Fruit fly (Drosophila melanogaster) Kc167 (cell line): ENCODE measurements around the gene CG7900.
"Not testable (repeated sequence)": the region's sequence is repeated elsewhere in the genome, so short reads cannot be mapped to it uniquely, and the experiment has no call there.

ENCODE experiments used
- Myc ChIP-seq: fragments of >200 bp; optimal IDR thresholded peaks from 2 replicates; lab custom pipeline; 2017; ENCODE audit warnings: missing external identifiers
- Sin3A ChIP-seq: fragments of >200 bp; optimal IDR thresholded peaks from 2 replicates; lab custom pipeline; 2018; ENCODE audit warnings: missing external identifiers
- h ChIP-seq: fragments of >200 bp; optimal IDR thresholded peaks from 3 replicates; lab custom pipeline; 2018; ENCODE audit warnings: missing external identifiers
- insv ChIP-seq: fragments of >200 bp; optimal IDR thresholded peaks from 3 replicates; lab custom pipeline; 2018; ENCODE audit warnings: missing external identifiers
- psq ChIP-seq: fragments of >200 bp; optimal IDR thresholded peaks from 2 replicates; lab custom pipeline; 2017; ENCODE audit warnings: missing external identifiers
- ttk ChIP-seq: sonication (Bioruptor generic); optimal IDR thresholded peaks from 2 replicates; lab custom pipeline; 2017; ENCODE audit warnings: missing external identifiers

CG7900 gene

DNA sequence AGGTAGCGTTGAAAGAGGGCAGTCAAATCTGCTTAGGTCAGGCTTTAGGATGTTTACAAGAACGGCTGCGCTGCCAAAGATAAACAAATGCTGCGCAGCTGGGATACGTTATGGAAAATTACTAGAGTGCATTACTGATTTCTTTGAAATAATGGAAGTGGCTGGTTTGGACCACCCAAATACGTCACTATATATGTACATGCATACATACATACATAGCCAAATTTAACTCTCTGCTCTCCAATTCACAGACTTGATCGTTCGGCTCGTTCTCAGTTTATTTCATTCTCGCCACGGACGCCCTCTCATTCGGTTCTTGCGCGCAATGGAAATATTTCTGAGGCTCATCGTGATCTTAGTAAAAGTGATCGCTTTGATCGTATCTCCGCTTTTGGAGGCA is at the start of gene CG7900:
Gene CG7900 (plus strand): TSS at position 301 of the 400 bp plus-strand sequence.
- TF ChIP-seq h, ttk, insv (lab: Kevin White, UChicago): not testable (repeated sequence)

DNA sequence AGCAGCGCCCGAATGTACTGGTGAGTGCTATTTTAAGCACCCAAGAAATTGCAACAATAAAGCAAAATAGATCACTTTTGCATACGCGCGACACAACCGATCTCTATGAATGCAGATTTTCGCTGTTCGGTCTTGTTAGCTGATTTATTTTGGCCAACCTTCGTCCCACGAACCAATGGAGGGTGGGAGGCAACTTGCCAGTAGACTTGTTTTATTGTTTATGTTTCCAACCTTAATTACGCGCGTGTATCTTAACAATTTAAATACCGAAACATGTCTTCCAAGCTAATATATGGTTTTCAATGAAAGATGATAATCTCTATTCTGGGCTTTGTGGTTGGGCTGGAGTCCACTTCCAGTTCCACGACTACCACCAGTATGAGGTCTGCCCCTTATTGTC is 45.1 kb upstream of the CG7900 start, which contains the start of gene CG43618:
Gene CG43618 (plus strand): TSS at position 301 of the 400 bp plus-strand sequence.
- TF ChIP-seq psq; h (lab: Kevin White, UChicago); Sin3A (lab: Kevin White, UChicago): not testable (repeated sequence)

DNA sequence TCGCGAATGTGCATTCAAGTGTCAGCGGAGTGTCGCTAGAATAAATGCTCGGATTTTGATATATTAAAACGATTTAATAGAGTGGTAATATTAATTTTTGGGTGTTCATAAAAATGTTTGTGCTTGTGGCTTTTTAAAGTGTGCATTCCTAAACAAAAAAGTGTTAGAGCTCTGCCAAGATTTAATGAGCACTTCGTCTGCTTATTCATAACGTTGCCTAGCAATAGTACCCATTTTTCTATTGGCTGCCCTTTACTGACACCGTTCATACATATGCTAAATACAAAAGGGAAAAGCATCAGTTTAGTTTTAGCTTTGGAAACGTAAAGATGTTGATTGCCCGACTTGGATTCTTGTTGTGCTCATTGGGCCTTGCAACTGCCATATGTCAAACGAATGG is 44.6 kb upstream of the CG7900 start, which contains the start of gene CG43061:
Gene CG43061 (plus strand): TSS at position 301 of the 400 bp plus-strand sequence.
- not testable (repeated sequence) for TF ChIP-seq h (lab: Kevin White, UChicago); psq; Sin3A (lab: Kevin White, UChicago)

DNA sequence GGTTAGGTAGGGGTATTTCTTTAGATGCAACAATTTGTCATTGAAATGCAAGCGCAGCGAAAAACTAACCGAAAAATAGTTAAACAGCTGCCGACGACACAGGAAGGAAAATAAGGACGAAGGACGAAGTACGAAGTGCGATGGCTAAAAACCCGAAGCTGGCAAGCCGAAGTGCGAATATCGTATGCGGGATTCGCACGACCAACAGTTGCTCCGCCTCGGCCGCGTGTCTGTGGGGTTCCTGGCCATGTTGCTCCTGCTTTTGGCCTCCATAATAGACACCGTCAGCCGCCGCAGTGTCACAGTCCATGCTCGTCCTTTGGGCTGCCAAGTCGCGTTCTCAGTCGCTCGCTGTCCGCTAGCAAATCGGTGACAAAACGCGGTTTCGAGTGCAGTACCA is 34.9 kb upstream of the CG7900 start, which contains the start of gene mAChR-B:
Gene mAChR-B (plus strand): TSS at position 301 of the 400 bp plus-strand sequence.
- TF ChIP-seq Sin3A (lab: Kevin White, UChicago), result no peak
- TF ChIP-seq h (lab: Kevin White, UChicago), result no peak
- no peak for TF ChIP-seq insv (lab: Kevin White, UChicago)
- TF ChIP-seq Myc (lab: Kevin White, UChicago), result no peak
- no peak for TF ChIP-seq ttk (lab: Kevin White, UChicago)
- no peak for TF ChIP-seq psq

DNA sequence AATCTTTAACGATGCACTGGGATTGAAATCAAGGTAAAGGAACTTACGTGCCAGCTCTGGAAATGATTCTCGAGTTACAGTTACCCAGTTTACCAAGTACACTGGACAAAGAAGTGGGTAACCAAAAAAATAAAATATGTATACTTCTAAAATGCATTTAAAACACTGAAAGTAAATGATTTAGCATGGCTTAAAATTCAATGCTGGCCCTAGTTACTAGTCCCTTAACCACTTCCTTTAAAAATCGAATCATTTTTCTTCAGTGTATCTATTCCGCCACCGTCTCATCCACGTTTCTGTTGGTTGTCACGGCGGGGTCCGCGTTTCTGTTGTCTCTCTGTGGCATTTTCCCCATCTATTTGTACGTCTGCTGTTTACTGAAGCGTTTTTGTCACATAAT is 21.3 kb upstream of the CG7900 start:
- no peak for TF ChIP-seq Sin3A (lab: Kevin White, UChicago)
- TF ChIP-seq h (lab: Kevin White, UChicago), result no peak
- no peak for TF ChIP-seq ttk (lab: Kevin White, UChicago)
- TF ChIP-seq psq, result no peak
- TF ChIP-seq insv (lab: Kevin White, UChicago), result no peak
- no peak for TF ChIP-seq Myc (lab: Kevin White, UChicago)

DNA sequence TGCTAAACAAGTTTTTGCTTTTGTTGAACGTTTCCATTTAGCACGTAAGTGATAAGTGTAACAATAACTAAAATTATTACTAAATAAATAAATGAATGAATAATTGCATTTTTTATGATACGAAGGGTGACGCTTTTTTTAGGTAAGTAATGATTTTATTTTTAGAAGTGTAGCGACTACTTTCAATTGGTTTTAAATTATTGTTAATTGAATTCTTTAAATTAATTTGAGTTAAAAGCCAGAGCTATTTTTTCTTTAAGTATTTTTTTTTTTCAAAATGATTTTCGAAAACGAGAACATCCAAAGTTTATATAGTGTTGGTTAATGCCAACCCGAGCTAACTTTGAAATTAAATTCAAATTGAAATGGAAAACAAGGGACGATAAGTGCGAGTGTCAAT is 7.0 kb upstream of the CG7900 start, which contains the start of gene CG7910:
Gene CG7910 (plus strand): TSS at position 301 of the 400 bp plus-strand sequence.
- TF ChIP-seq Sin3A (lab: Kevin White, UChicago) (no peak), psq (no peak), h (lab: Kevin White, UChicago) (no peak), insv (lab: Kevin White, UChicago) (no peak)

DNA sequence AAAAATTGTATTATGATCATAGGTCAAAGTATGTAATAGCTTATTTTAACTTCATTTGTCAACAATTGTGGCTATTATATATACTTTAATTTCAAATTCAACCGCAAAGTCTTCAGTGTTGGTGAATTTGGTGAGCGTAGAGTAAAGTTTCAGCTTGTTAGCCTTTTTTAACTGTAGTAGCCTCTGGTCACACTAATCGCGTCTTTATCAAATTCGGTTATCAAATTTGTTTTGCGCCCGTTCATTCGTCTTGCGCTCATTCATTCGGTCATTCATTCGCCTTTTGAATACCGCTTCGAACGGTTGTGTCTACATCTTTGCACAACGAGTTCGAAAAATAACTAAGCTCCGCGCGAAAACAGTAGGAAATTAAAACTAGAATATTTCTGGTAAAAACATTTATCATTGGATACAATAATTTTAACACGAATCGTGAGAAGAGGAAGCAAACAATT is 11.2 kb downstream of the CG7900 start, which contains the start of gene puc:
Gene puc (plus strand): TSS at position 245 of the 455 bp plus-strand sequence.
- TF ChIP-seq Myc (lab: Kevin White, UChicago) (no peak), ttk (lab: Kevin White, UChicago) (no peak), insv (lab: Kevin White, UChicago) (no peak), psq (no peak), h (lab: Kevin White, UChicago) (no peak), Sin3A (lab: Kevin White, UChicago) (no peak)

DNA sequence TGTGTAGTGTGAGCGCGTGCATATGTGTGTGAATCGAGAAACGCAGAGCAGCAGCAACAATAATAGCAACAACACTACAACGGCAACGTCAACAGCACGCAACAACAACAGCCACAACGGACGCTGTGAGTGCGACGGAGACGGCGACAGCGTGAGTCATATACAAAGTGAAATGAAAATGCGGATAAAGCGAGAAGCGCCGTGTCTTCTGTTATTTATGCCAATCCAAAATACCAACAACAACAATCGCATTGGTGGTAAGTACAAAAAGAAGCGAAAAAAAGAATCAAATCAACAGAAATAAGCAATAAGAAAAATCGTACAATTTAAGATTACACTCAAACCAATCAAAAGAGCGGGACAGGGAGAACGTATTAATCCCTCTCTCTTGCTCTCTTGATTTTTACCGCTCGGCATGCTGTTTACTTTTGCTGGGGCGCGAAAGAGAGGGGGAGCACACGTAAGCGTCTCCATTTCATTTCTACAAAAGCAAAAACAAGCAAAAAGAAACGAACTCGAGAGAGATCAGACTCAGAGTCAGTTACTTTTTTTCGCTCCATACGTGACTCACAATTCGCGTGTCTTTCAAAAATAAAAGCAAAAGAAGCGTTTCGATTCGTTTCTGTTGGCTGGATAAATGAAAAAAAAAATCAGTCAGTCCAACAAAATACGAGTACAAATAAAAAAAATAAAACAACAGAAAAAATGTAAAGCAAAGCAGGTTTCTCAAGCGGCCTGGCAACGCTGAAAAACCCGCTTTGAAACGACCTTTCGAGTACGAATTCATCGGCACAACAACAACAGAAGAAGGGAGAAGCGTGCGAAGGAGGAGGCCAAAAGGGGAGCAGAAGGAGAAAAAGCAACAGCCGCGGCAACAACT is 12.2 kb downstream of the CG7900 start:
- TF ChIP-seq Sin3A (lab: Kevin White, UChicago), result no peak
- no peak for TF ChIP-seq Myc (lab: Kevin White, UChicago)
- no peak for TF ChIP-seq insv (lab: Kevin White, UChicago)
- no peak for TF ChIP-seq h (lab: Kevin White, UChicago)
- TF ChIP-seq psq, result no peak
- TF ChIP-seq ttk (lab: Kevin White, UChicago), result no peak

DNA sequence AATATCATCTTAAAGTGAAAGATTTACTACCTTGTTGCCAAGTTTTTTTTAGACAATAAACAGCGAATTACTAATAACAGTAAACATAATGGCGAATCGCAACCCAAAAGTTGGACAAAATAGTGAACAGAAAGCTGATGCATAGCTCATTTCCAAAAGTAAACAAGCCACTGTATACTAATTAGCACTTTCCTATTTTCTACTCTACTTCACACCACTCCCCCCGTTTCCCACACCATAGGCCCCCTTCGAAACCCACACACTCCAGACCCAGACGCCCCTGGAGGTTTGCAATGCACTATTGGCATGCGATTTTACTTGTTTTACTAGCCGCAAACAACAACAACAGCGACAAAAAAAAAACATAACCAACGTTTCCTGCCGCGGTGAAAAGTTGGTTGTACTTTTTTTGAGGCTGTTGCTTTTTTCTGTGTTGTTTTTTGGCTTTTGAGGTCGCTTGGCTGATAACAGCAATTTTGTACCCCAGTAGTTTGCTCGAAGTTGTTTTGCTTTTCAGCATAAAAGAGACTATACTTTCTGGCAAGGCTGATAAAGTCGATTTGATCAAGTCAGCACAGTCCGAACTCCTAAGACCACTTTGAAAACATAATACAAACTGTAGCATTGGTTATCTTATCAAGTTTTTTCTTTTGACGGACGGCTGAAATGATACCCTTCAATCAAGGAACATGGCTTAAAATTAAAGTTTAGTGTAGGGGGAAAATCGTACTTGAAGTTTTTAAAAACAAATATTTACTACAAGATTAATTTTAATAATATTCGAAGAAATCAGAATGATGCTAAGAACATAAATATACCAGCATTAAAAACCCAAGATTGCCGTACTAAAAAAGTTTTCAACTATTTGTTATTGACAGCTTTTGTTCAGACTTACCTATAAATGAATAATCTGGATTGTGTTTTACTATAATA is 13.3 kb downstream of the CG7900 start:
- no peak for TF ChIP-seq ttk (lab: Kevin White, UChicago)
- TF ChIP-seq Myc (lab: Kevin White, UChicago), result no peak
- no peak for TF ChIP-seq Sin3A (lab: Kevin White, UChicago)
- no peak for TF ChIP-seq insv (lab: Kevin White, UChicago)
- no peak for TF ChIP-seq psq
- no peak for TF ChIP-seq h (lab: Kevin White, UChicago)

DNA sequence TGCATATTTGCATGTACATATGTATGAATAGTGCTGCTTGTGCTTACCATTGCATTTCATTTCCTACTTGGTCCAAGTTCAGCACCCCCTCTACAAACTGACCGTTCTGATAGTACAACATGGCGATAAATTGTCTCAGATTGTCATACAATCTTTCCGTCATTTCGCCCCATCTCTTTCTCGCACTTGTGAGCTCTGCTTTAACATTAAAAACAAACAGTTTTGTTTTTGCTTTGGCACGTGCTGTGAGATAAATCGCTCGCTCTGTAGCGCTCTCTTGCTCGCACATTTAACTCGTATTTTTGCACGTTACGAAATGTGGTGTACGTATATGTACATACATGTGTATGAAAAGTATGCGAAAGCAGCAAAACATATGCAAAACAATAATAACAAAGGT is 14.8 kb downstream of the CG7900 start:
- TF ChIP-seq Sin3A (lab: Kevin White, UChicago) (no peak), insv (lab: Kevin White, UChicago) (no peak), Myc (lab: Kevin White, UChicago) (no peak), h (lab: Kevin White, UChicago) (no peak), psq (no peak), ttk (lab: Kevin White, UChicago) (no peak)

DNA sequence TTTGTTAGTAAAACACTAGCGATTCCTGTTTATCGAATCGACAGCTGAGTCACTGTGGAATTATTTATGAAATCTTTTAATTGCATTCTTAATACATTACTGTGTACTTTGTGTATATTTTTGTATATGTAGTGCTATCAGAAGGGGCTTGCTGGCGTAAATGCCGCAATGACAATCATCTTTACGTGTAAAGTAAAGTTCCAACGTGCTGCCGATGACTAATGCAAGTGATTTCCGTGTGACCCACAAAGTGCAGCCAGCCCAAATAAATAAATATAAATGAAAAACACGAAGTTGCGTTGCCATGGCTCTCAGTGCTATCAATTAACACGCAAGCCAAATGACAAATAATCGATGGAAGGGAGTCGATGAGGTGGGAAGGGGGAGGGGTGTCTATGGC is 15.9 kb downstream of the CG7900 start:
- TF ChIP-seq insv (lab: Kevin White, UChicago) (no peak), Myc (lab: Kevin White, UChicago) (no peak), Sin3A (lab: Kevin White, UChicago) (no peak), ttk (lab: Kevin White, UChicago) (no peak), psq (no peak), h (lab: Kevin White, UChicago) (no peak)
